Fruit fly (Drosophila melanogaster) whole organism, wandering third instar larva: ENCODE results near the gene CG6733.

ENCODE experiments used
- Abd-B ChIP-seq: fragments of >200 bp; optimal IDR thresholded peaks from 2 replicates; lab custom pipeline; 2017; ENCODE audit warnings: missing biosample characterization, missing genetic modification characterization
- CG32264 ChIP-seq: fragments of 200-800 bp; sonication (Bioruptor generic); optimal IDR thresholded peaks from 2 replicates; lab custom pipeline; 2016; ENCODE audit warnings: missing biosample characterization, missing genetic modification characterization
- CG9705 ChIP-seq: fragments of 200-800 bp; sonication (Bioruptor generic); optimal IDR thresholded peaks from 2 replicates; lab custom pipeline; 2018; ENCODE audit warnings: missing biosample characterization, mild to moderate bottlenecking, missing genetic modification characterization
- CrebA ChIP-seq: fragments of 200-800 bp; sonication (Bioruptor generic); optimal IDR thresholded peaks from 2 replicates; lab custom pipeline; 2016; ENCODE audit warnings: missing biosample characterization, mild to moderate bottlenecking, missing genetic modification characterization, borderline replicate concordance
- Dfd ChIP-seq: fragments of >200 bp; optimal IDR thresholded peaks from 2 replicates; lab custom pipeline; 2017; ENCODE audit warnings: missing biosample characterization, missing genetic modification characterization
- Dif ChIP-seq: fragments of 200-275, 200-300 bp; sonication (Bioruptor generic); optimal IDR thresholded peaks from 2 replicates; lab custom pipeline; 2018; ENCODE audit warnings: missing biosample characterization, missing genetic modification characterization; ENCODE audit not compliant: partially characterized antibody
- GATAd ChIP-seq: sonication (Bioruptor generic); optimal IDR thresholded peaks from 2 replicates; lab custom pipeline; 2016; ENCODE audit warnings: missing biosample characterization, missing genetic modification characterization
- HLH106 ChIP-seq: fragments of 200-800 bp; optimal IDR thresholded peaks from 3 replicates; lab custom pipeline; 2019; ENCODE audit warnings: missing biosample characterization, mild to moderate bottlenecking, missing genetic modification characterization, moderate library complexity
- Hnf4 ChIP-seq: fragments of 200-800 bp; sonication (Bioruptor generic); optimal IDR thresholded peaks from 2 replicates; lab custom pipeline; 2016; ENCODE audit warnings: missing biosample characterization, mild to moderate bottlenecking, missing genetic modification characterization
- Hr78 ChIP-seq: fragments of >200 bp; optimal IDR thresholded peaks from 2 replicates; lab custom pipeline; 2017; ENCODE audit warnings: missing biosample characterization, missing genetic modification characterization
- Hr83 ChIP-seq: fragments of 200-300 bp; sonication (Bioruptor generic); optimal IDR thresholded peaks from 2 replicates; lab custom pipeline; 2016; ENCODE audit warnings: missing biosample characterization, mild to moderate bottlenecking, missing genetic modification characterization, moderate library complexity; ENCODE audit not compliant: poor library complexity, severe bottlenecking
- Jra ChIP-seq: sonication (Bioruptor generic); optimal IDR thresholded peaks from 2 replicates; lab custom pipeline; 2016; ENCODE audit warnings: missing biosample characterization, missing genetic modification characterization
- Mio ChIP-seq: sonication (Bioruptor generic); optimal IDR thresholded peaks from 2 replicates; lab custom pipeline; 2016; ENCODE audit warnings: missing biosample characterization, missing genetic modification characterization
- Myc ChIP-seq: fragments of >200 bp; optimal IDR thresholded peaks from 2 replicates; lab custom pipeline; 2017
- N ChIP-seq: fragments of >200 bp; optimal IDR thresholded peaks from 2 replicates; lab custom pipeline; 2018; ENCODE audit warnings: missing biosample characterization, missing external identifiers, missing genetic modification characterization
- OdsH ChIP-seq: fragments of 200-800 bp; sonication (Bioruptor generic); optimal IDR thresholded peaks from 2 replicates; lab custom pipeline; 2016; ENCODE audit warnings: missing biosample characterization, mild to moderate bottlenecking, missing genetic modification characterization
- Sp1 ChIP-seq: fragments of 200-800 bp; sonication (Bioruptor generic); optimal IDR thresholded peaks from 3 replicates; lab custom pipeline; 2019; ENCODE audit warnings: missing biosample characterization, mild to moderate bottlenecking, missing genetic modification characterization, moderate library complexity
- Vsx2 ChIP-seq: fragments of 200-300, 225-300 bp; sonication (Bioruptor generic); optimal IDR thresholded peaks from 2 replicates; lab custom pipeline; 2018; ENCODE audit warnings: missing biosample characterization, missing genetic modification characterization; ENCODE audit not compliant: partially characterized antibody
- br ChIP-seq: fragments of 200-800 bp; sonication (Bioruptor generic); optimal IDR thresholded peaks from 2 replicates; lab custom pipeline; 2016; ENCODE audit warnings: missing biosample characterization, missing genetic modification characterization
- brk ChIP-seq: fragments of 200-800 bp; sonication (Bioruptor generic); optimal IDR thresholded peaks from 2 replicates; lab custom pipeline; 2016; ENCODE audit warnings: missing biosample characterization, mild to moderate bottlenecking, missing genetic modification characterization
- dl ChIP-seq, 2 experiments: fragments of 175-275, 200-275 bp in 1 of 2; fragments of 200-275 bp in 1 of 2; sonication (Bioruptor generic); optimal IDR thresholded peaks; lab custom pipeline; 2018; ENCODE audit warnings: mild to moderate bottlenecking in 2 of 2, missing biosample characterization in 2 of 2, missing genetic modification characterization in 2 of 2, moderate library complexity in 2 of 2; ENCODE audit not compliant: partially characterized antibody in 2 of 2, insufficient read depth in 1 of 2
- dmrt93B ChIP-seq: fragments of 200-800 bp; sonication (Bioruptor generic); optimal IDR thresholded peaks from 2 replicates; lab custom pipeline; 2018; ENCODE audit warnings: missing biosample characterization, mild to moderate bottlenecking, missing genetic modification characterization
- dsf ChIP-seq: sonication (Bioruptor generic); optimal IDR thresholded peaks from 2 replicates; lab custom pipeline; 2016; ENCODE audit warnings: missing biosample characterization, missing genetic modification characterization, borderline replicate concordance
- foxo ChIP-seq, 2 experiments: fragments of 200-800 bp; sonication (Bioruptor generic); optimal IDR thresholded peaks; 2 replicates in 1 of 2; 3 replicates in 1 of 2; lab custom pipeline; 2016 to 2017; ENCODE audit warnings: missing biosample characterization in 2 of 2, missing genetic modification characterization in 2 of 2
- fru ChIP-seq: fragments of 200-800 bp; sonication (Bioruptor generic); optimal IDR thresholded peaks from 3 replicates; lab custom pipeline; 2016; ENCODE audit warnings: missing biosample characterization, mild to moderate bottlenecking, missing genetic modification characterization
- h ChIP-seq: fragments of 200-800 bp; sonication (Bioruptor generic); optimal IDR thresholded peaks from 3 replicates; lab custom pipeline; 2016; ENCODE audit warnings: missing biosample characterization, mild to moderate bottlenecking, missing genetic modification characterization
- jim ChIP-seq: fragments of 175-275, 200-325 bp; sonication (Bioruptor generic); optimal IDR thresholded peaks from 2 replicates; lab custom pipeline; 2016; ENCODE audit warnings: missing biosample characterization, mild to moderate bottlenecking, missing genetic modification characterization
- lola ChIP-seq: fragments of >200 bp; optimal IDR thresholded peaks from 2 replicates; lab custom pipeline; 2017; ENCODE audit warnings: missing biosample characterization, missing genetic modification characterization
- pan ChIP-seq: fragments of >200 bp; optimal IDR thresholded peaks from 2 replicates; lab custom pipeline; 2017
- psq ChIP-seq: fragments of 200-800 bp; sonication (Bioruptor generic); optimal IDR thresholded peaks from 3 replicates; lab custom pipeline; 2017; ENCODE audit warnings: missing biosample characterization, mild to moderate bottlenecking, missing genetic modification characterization, moderate library complexity
- sage ChIP-seq: fragments of 200-800 bp; sonication (Bioruptor generic); optimal IDR thresholded peaks from 2 replicates; lab custom pipeline; 2016; ENCODE audit warnings: missing biosample characterization, mild to moderate bottlenecking, missing genetic modification characterization
- sv ChIP-seq: fragments of 200-800 bp; sonication (Bioruptor generic); optimal IDR thresholded peaks from 3 replicates; lab custom pipeline; 2016; ENCODE audit warnings: missing biosample characterization, missing genetic modification characterization
- tai ChIP-seq: sonication (Bioruptor generic); optimal IDR thresholded peaks from 2 replicates; lab custom pipeline; 2016; ENCODE audit warnings: missing biosample characterization, missing genetic modification characterization
- usp ChIP-seq: fragments of >200 bp; optimal IDR thresholded peaks from 2 replicates; lab custom pipeline; 2017; ENCODE audit warnings: missing biosample characterization, missing genetic modification characterization
- woc ChIP-seq: sonication (Bioruptor generic); optimal IDR thresholded peaks from 2 replicates; lab custom pipeline; 2016; ENCODE audit warnings: missing biosample characterization, mild to moderate bottlenecking, missing genetic modification characterization

Gene CG6733

dm6 chr3R:23133301-23133828 is 35.8 kb downstream of the CG6733 start:
- TF ChIP-seq h (GFP tag; lab: Kevin White, UChicago) (no peak), pan (lab: Kevin White, UChicago) (no peak), Hr78 (GFP tag; lab: Kevin White, UChicago) (no peak), Myc (lab: Kevin White, UChicago) (no peak), HLH106 (tag; lab: Kevin White, UChicago) (peak; percentile 12), dl (GFP tag; optimal IDR thresholded peaks at IDR 0.05; lab: Kevin White, UChicago; ENCODE audit: insufficient read depth in 1 of 2, partially characterized antibody in 2 of 2) (no peak), jim (GFP tag; lab: Kevin White, UChicago) (no peak), Abd-B (GFP tag; lab: Kevin White, UChicago) (no peak), Hr83 (GFP tag; lab: Kevin White, UChicago) (no peak), N (GFP tag; lab: Kevin White, UChicago) (no peak), foxo (GFP tag; optimal IDR thresholded peaks at IDR 0.05; lab: Kevin White, UChicago) (peak in 1 of 2 experiments; percentile 20), Jra (GFP tag; lab: Kevin White, UChicago) (no peak), Dif (GFP tag; lab: Kevin White, UChicago) (peak; percentile 8), fru (no peak), Mio (GFP tag; lab: Kevin White, UChicago) (no peak), brk (GFP tag; lab: Kevin White, UChicago) (no peak), dsf (GFP tag; lab: Kevin White, UChicago) (no peak), CrebA (GFP tag; lab: Kevin White, UChicago) (no peak), sage (no peak)

dm6 chr3R:23134690-23135089 is 37.2 kb downstream of the CG6733 start:
- TF ChIP-seq foxo (GFP tag; optimal IDR thresholded peaks at IDR 0.05; lab: Kevin White, UChicago): no peak
- no peak for TF ChIP-seq sage
- TF ChIP-seq jim (GFP tag; lab: Kevin White, UChicago): no peak
- TF ChIP-seq HLH106 (tag; lab: Kevin White, UChicago): no peak
- no peak for TF ChIP-seq psq (GFP tag; lab: Kevin White, UChicago)
- no peak for TF ChIP-seq Mio (GFP tag; lab: Kevin White, UChicago)
- no peak for TF ChIP-seq Sp1 (GFP tag; lab: Kevin White, UChicago)
- no peak for TF ChIP-seq GATAd (GFP tag; lab: Kevin White, UChicago)
- no peak for TF ChIP-seq h (GFP tag; lab: Kevin White, UChicago)
- no peak for TF ChIP-seq tai
- no peak for TF ChIP-seq sv (GFP tag; lab: Kevin White, UChicago)
- no peak for TF ChIP-seq Myc (lab: Kevin White, UChicago)
- TF ChIP-seq Dfd: no peak
- no peak for TF ChIP-seq dl (GFP tag; optimal IDR thresholded peaks at IDR 0.05; lab: Kevin White, UChicago; ENCODE audit: insufficient read depth in 1 of 2, partially characterized antibody in 2 of 2)
- no peak for TF ChIP-seq Hnf4 (GFP tag; lab: Kevin White, UChicago)
- no peak for TF ChIP-seq Dif (GFP tag; lab: Kevin White, UChicago)
- no peak for TF ChIP-seq fru
- TF ChIP-seq OdsH (GFP tag; lab: Kevin White, UChicago): no peak
- TF ChIP-seq woc: no peak
- no peak for TF ChIP-seq CG9705 (GFP tag; lab: Kevin White, UChicago)
- TF ChIP-seq, all 38 proteins: peak for 0

DNA sequence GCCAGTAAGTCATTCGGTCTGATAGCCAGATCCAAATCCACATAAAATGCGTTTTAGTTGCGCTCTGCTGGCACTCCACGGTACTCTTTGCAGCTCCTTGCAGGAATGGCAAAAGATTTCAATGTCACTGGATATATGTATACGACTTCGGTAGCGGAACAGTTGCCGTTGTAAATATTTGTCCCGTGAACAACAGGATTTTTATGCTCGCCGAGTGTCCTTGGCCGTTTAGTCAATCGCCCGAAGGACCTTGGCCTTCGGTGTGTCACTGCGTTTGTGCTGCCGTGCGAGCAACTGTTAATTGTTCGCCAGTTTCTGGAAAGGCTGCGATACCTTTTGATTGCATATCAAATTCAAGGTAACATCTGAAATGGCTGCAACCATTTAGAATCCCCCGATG is 40.9 kb downstream of the CG6733 start:
- TF ChIP-seq Dfd: no peak
- TF ChIP-seq Dif (GFP tag; lab: Kevin White, UChicago): no peak
- no peak for TF ChIP-seq Vsx2 (GFP tag; lab: Kevin White, UChicago)
- no peak for TF ChIP-seq br (GFP tag; lab: Kevin White, UChicago)
- no peak for TF ChIP-seq Myc (lab: Kevin White, UChicago)
- no peak for TF ChIP-seq jim (GFP tag; lab: Kevin White, UChicago)
- TF ChIP-seq Hr83 (GFP tag; lab: Kevin White, UChicago): no peak
- TF ChIP-seq usp (GFP tag; lab: Kevin White, UChicago): no peak
- TF ChIP-seq dsf (GFP tag; lab: Kevin White, UChicago): no peak
- TF ChIP-seq Sp1 (GFP tag; lab: Kevin White, UChicago): no peak
- no peak for TF ChIP-seq dmrt93B (GFP tag; lab: Kevin White, UChicago)
- no peak for TF ChIP-seq woc
- TF ChIP-seq dl (GFP tag; optimal IDR thresholded peaks at IDR 0.05; lab: Kevin White, UChicago; ENCODE audit: insufficient read depth in 1 of 2, partially characterized antibody in 2 of 2): no peak
- no peak for TF ChIP-seq OdsH (GFP tag; lab: Kevin White, UChicago)
- no peak for TF ChIP-seq brk (GFP tag; lab: Kevin White, UChicago)
- no peak for TF ChIP-seq pan (lab: Kevin White, UChicago)
- TF ChIP-seq HLH106 (tag; lab: Kevin White, UChicago): no peak
- TF ChIP-seq tai: no peak
- TF ChIP-seq CG32264 (GFP tag; lab: Kevin White, UChicago): no peak
- TF ChIP-seq lola (GFP tag; lab: Kevin White, UChicago): no peak
- TF ChIP-seq, all 38 proteins: peak for 0
